Fruit fly (Drosophila melanogaster) whole organism, wandering third instar larva: ENCODE results near the gene CG3402.

Experiments used
- Dif ChIP-seq: fragments of 200-275, 200-300 bp; sonication (Bioruptor generic); optimal IDR thresholded peaks from 2 replicates; lab custom pipeline; 2018; ENCODE audit warnings: missing biosample characterization, missing genetic modification characterization; ENCODE audit not compliant: partially characterized antibody
- GATAd ChIP-seq: sonication (Bioruptor generic); optimal IDR thresholded peaks from 2 replicates; lab custom pipeline; 2016; ENCODE audit warnings: missing biosample characterization, missing genetic modification characterization
- Myc ChIP-seq: fragments of >200 bp; optimal IDR thresholded peaks from 2 replicates; lab custom pipeline; 2017
- lola ChIP-seq: fragments of >200 bp; optimal IDR thresholded peaks from 2 replicates; lab custom pipeline; 2017; ENCODE audit warnings: missing biosample characterization, missing genetic modification characterization

dm6 chr3L:692699-693098 is 40.0 kb upstream of the CG3402 start, which contains the start of gene Vti1a:
- TF ChIP-seq Dif = no peak
- no peak for TF ChIP-seq Myc (lab: Kevin White, UChicago)
- TF ChIP-seq GATAd (GFP tag; lab: Kevin White, UChicago) = no peak
- no peak for TF ChIP-seq lola (GFP tag; lab: Kevin White, UChicago)
